Fruit fly (Drosophila melanogaster) whole organism, wandering third instar larva: ENCODE measurements around the gene CG8837.

Source experiments
- Abd-B ChIP-seq: fragments of >200 bp; optimal IDR thresholded peaks from 2 replicates; lab custom pipeline; 2017; ENCODE audit warnings: missing biosample characterization, missing genetic modification characterization
- CG32264 ChIP-seq: fragments of 200-800 bp; sonication (Bioruptor generic); optimal IDR thresholded peaks from 2 replicates; lab custom pipeline; 2016; ENCODE audit warnings: missing biosample characterization, missing genetic modification characterization
- CG9705 ChIP-seq: fragments of 200-800 bp; sonication (Bioruptor generic); optimal IDR thresholded peaks from 2 replicates; lab custom pipeline; 2018; ENCODE audit warnings: missing biosample characterization, mild to moderate bottlenecking, missing genetic modification characterization
- CrebA ChIP-seq: fragments of 200-800 bp; sonication (Bioruptor generic); optimal IDR thresholded peaks from 2 replicates; lab custom pipeline; 2016; ENCODE audit warnings: missing biosample characterization, mild to moderate bottlenecking, missing genetic modification characterization, borderline replicate concordance
- Dfd ChIP-seq: fragments of >200 bp; optimal IDR thresholded peaks from 2 replicates; lab custom pipeline; 2017; ENCODE audit warnings: missing biosample characterization, missing genetic modification characterization
- Dif ChIP-seq: fragments of 200-275, 200-300 bp; sonication (Bioruptor generic); optimal IDR thresholded peaks from 2 replicates; lab custom pipeline; 2018; ENCODE audit warnings: missing biosample characterization, missing genetic modification characterization; ENCODE audit not compliant: partially characterized antibody
- HLH106 ChIP-seq: fragments of 200-800 bp; optimal IDR thresholded peaks from 3 replicates; lab custom pipeline; 2019; ENCODE audit warnings: missing biosample characterization, mild to moderate bottlenecking, missing genetic modification characterization, moderate library complexity
- Hnf4 ChIP-seq: fragments of 200-800 bp; sonication (Bioruptor generic); optimal IDR thresholded peaks from 2 replicates; lab custom pipeline; 2016; ENCODE audit warnings: missing biosample characterization, mild to moderate bottlenecking, missing genetic modification characterization
- Hr78 ChIP-seq: fragments of >200 bp; optimal IDR thresholded peaks from 2 replicates; lab custom pipeline; 2017; ENCODE audit warnings: missing biosample characterization, missing genetic modification characterization
- Hr83 ChIP-seq: fragments of 200-300 bp; sonication (Bioruptor generic); optimal IDR thresholded peaks from 2 replicates; lab custom pipeline; 2016; ENCODE audit warnings: missing biosample characterization, mild to moderate bottlenecking, missing genetic modification characterization, moderate library complexity; ENCODE audit not compliant: poor library complexity, severe bottlenecking
- Jra ChIP-seq: sonication (Bioruptor generic); optimal IDR thresholded peaks from 2 replicates; lab custom pipeline; 2016; ENCODE audit warnings: missing biosample characterization, missing genetic modification characterization
- Mio ChIP-seq: sonication (Bioruptor generic); optimal IDR thresholded peaks from 2 replicates; lab custom pipeline; 2016; ENCODE audit warnings: missing biosample characterization, missing genetic modification characterization
- OdsH ChIP-seq: fragments of 200-800 bp; sonication (Bioruptor generic); optimal IDR thresholded peaks from 2 replicates; lab custom pipeline; 2016; ENCODE audit warnings: missing biosample characterization, mild to moderate bottlenecking, missing genetic modification characterization
- Rel ChIP-seq, 2 experiments: fragments of 200-800 bp; sonication (Bioruptor generic) in 1 of 2; optimal IDR thresholded peaks; 2 replicates in 1 of 2; 3 replicates in 1 of 2; lab custom pipeline; 2016 to 2019; ENCODE audit warnings: mild to moderate bottlenecking in 2 of 2, missing biosample characterization in 2 of 2, missing genetic modification characterization in 2 of 2, moderate library complexity in 1 of 2
- Sp1 ChIP-seq: fragments of 200-800 bp; sonication (Bioruptor generic); optimal IDR thresholded peaks from 3 replicates; lab custom pipeline; 2019; ENCODE audit warnings: missing biosample characterization, mild to moderate bottlenecking, missing genetic modification characterization, moderate library complexity
- br ChIP-seq: fragments of 200-800 bp; sonication (Bioruptor generic); optimal IDR thresholded peaks from 2 replicates; lab custom pipeline; 2016; ENCODE audit warnings: missing biosample characterization, missing genetic modification characterization
- dmrt93B ChIP-seq: fragments of 200-800 bp; sonication (Bioruptor generic); optimal IDR thresholded peaks from 2 replicates; lab custom pipeline; 2018; ENCODE audit warnings: missing biosample characterization, mild to moderate bottlenecking, missing genetic modification characterization
- ey ChIP-seq: fragments of 200-800 bp; sonication (Bioruptor generic); optimal IDR thresholded peaks from 2 replicates; lab custom pipeline; 2016; ENCODE audit warnings: missing biosample characterization, missing genetic modification characterization
- foxo ChIP-seq, 2 experiments: fragments of 200-800 bp; sonication (Bioruptor generic); optimal IDR thresholded peaks; 2 replicates in 1 of 2; 3 replicates in 1 of 2; lab custom pipeline; 2016 to 2017; ENCODE audit warnings: missing biosample characterization in 2 of 2, missing genetic modification characterization in 2 of 2
- fru ChIP-seq: fragments of 200-800 bp; sonication (Bioruptor generic); optimal IDR thresholded peaks from 3 replicates; lab custom pipeline; 2016; ENCODE audit warnings: missing biosample characterization, mild to moderate bottlenecking, missing genetic modification characterization
- h ChIP-seq: fragments of 200-800 bp; sonication (Bioruptor generic); optimal IDR thresholded peaks from 3 replicates; lab custom pipeline; 2016; ENCODE audit warnings: missing biosample characterization, mild to moderate bottlenecking, missing genetic modification characterization
- lola ChIP-seq: fragments of >200 bp; optimal IDR thresholded peaks from 2 replicates; lab custom pipeline; 2017; ENCODE audit warnings: missing biosample characterization, missing genetic modification characterization
- pan ChIP-seq: fragments of >200 bp; optimal IDR thresholded peaks from 2 replicates; lab custom pipeline; 2017
- rgr ChIP-seq: fragments of 200-800 bp; sonication (Bioruptor generic); optimal IDR thresholded peaks from 3 replicates; lab custom pipeline; 2016; ENCODE audit warnings: missing biosample characterization, mild to moderate bottlenecking, missing genetic modification characterization
- sage ChIP-seq: fragments of 200-800 bp; sonication (Bioruptor generic); optimal IDR thresholded peaks from 2 replicates; lab custom pipeline; 2016; ENCODE audit warnings: missing biosample characterization, mild to moderate bottlenecking, missing genetic modification characterization
- tai ChIP-seq: sonication (Bioruptor generic); optimal IDR thresholded peaks from 2 replicates; lab custom pipeline; 2016; ENCODE audit warnings: missing biosample characterization, missing genetic modification characterization
- woc ChIP-seq: sonication (Bioruptor generic); optimal IDR thresholded peaks from 2 replicates; lab custom pipeline; 2016; ENCODE audit warnings: missing biosample characterization, mild to moderate bottlenecking, missing genetic modification characterization

The CG8837 gene

dm6 chr2L:3304831-3305828, 14.9 kb upstream of the CG8837 start:
- TF ChIP-seq br (GFP tag; lab: Kevin White, UChicago) = no peak
- peak; percentile 35 for TF ChIP-seq CrebA (GFP tag; lab: Kevin White, UChicago)
- TF ChIP-seq fru (GFP tag; lab: Kevin White, UChicago) = peak; percentile 16
- no peak for TF ChIP-seq tai (GFP tag; lab: Kevin White, UChicago)
- no peak for TF ChIP-seq Dif (GFP tag; lab: Kevin White, UChicago)
- peak; percentile 26 for TF ChIP-seq OdsH (GFP tag; lab: Kevin White, UChicago)
- TF ChIP-seq lola (GFP tag; lab: Kevin White, UChicago) = no peak
- TF ChIP-seq ey (GFP tag; lab: Kevin White, UChicago) = no peak
- TF ChIP-seq rgr (GFP tag; lab: Kevin White, UChicago) = no peak
- TF ChIP-seq Rel (GFP tag; optimal IDR thresholded peaks at IDR 0.05; lab: Kevin White, UChicago) = no peak
- TF ChIP-seq Rel (tag; optimal IDR thresholded peaks at IDR 0.05; lab: Kevin White, UChicago) = peak; percentile 94

- TF ChIP-seq h (GFP tag; lab: Kevin White, UChicago) = peak; percentile 18
- TF ChIP-seq woc = no peak
- peak; percentile 26 for TF ChIP-seq CrebA (GFP tag; lab: Kevin White, UChicago)
- no peak for TF ChIP-seq Rel (GFP tag; optimal IDR thresholded peaks at IDR 0.05; lab: Kevin White, UChicago)
- TF ChIP-seq Rel (tag; optimal IDR thresholded peaks at IDR 0.05; lab: Kevin White, UChicago) = peak; percentile 63
- no peak for TF ChIP-seq Abd-B (GFP tag; lab: Kevin White, UChicago)
These were observed 12.9 kb upstream of the CG8837 start for dm6 chr2L:3307189-3307588.

- TF ChIP-seq lola (GFP tag; lab: Kevin White, UChicago) = no peak
- no peak for TF ChIP-seq rgr (GFP tag; lab: Kevin White, UChicago)
- TF ChIP-seq pan (lab: Kevin White, UChicago) = no peak
- no peak for TF ChIP-seq Jra
- TF ChIP-seq Mio = no peak
- no peak for TF ChIP-seq woc
These were observed 11.3 kb upstream of the CG8837 start, which contains the start of gene CG15406 for dm6 chr2L:3308529-3309272. Gene CG15406 (plus strand): TSS chr2L:3309222.

- TF ChIP-seq foxo (GFP tag; optimal IDR thresholded peaks at IDR 0.05; lab: Kevin White, UChicago) (no peak), CG9705 (GFP tag; lab: Kevin White, UChicago) (no peak), pan (lab: Kevin White, UChicago) (no peak), Sp1 (GFP tag; lab: Kevin White, UChicago) (no peak)
These were observed 3.6 kb downstream of the CG8837 start, which contains the start of gene CG33281 for dm6 chr2L:3323319-3324287. Gene CG33281 (plus strand): TSS chr2L:3324237.

- no peak for TF ChIP-seq CG32264 (GFP tag; lab: Kevin White, UChicago)
- TF ChIP-seq fru (GFP tag; lab: Kevin White, UChicago) = no peak
- no peak for TF ChIP-seq CrebA (GFP tag; lab: Kevin White, UChicago)
- no peak for TF ChIP-seq dmrt93B (GFP tag; lab: Kevin White, UChicago)
- no peak for TF ChIP-seq Hr78 (GFP tag; lab: Kevin White, UChicago)
- TF ChIP-seq HLH106 (tag; lab: Kevin White, UChicago) = no peak
- no peak for TF ChIP-seq pan (lab: Kevin White, UChicago)
- TF ChIP-seq Sp1 (GFP tag; lab: Kevin White, UChicago) = no peak
- TF ChIP-seq tai (GFP tag; lab: Kevin White, UChicago) = no peak
- no peak for TF ChIP-seq OdsH (GFP tag; lab: Kevin White, UChicago)
- TF ChIP-seq Hr83 = no peak
- TF ChIP-seq sage (GFP tag; lab: Kevin White, UChicago) = no peak
- no peak for TF ChIP-seq CG9705 (GFP tag; lab: Kevin White, UChicago)
- TF ChIP-seq lola (GFP tag; lab: Kevin White, UChicago) = no peak
- no peak for TF ChIP-seq h (GFP tag; lab: Kevin White, UChicago)
- no peak for TF ChIP-seq Hnf4 (GFP tag; lab: Kevin White, UChicago)
- no peak for TF ChIP-seq Dfd (GFP tag; lab: Kevin White, UChicago)
These were observed 7.6 kb downstream of the CG8837 start, which contains the start of gene CG33282 for dm6 chr2L:3327603-3328002. Gene CG33282 (plus strand): TSS chr2L:3327903.
